Worm (Caenorhabditis elegans) whole organism, L4 larva: Measurements from ENCODE around the gene M02D8.7.

Source experiments
- R02D3.7 ChIP-seq: fragments of 150-350 bp; sonication (generic microtip); optimal IDR thresholded peaks from 3 replicates; lab custom pipeline; 2014; ENCODE audit warnings: missing biosample characterization, missing genetic modification characterization
- aha-1 ChIP-seq: fragments of 150-350 bp; peaks from one replicate; lab custom pipeline; 2014; ENCODE audit warnings: missing biosample characterization, missing genetic modification characterization
- ceh-82 ChIP-seq: sonication (generic microtip); optimal IDR thresholded peaks from 2 replicates; lab custom pipeline; 2017; ENCODE audit warnings: missing biosample characterization, missing genetic modification characterization
- ces-1 ChIP-seq: fragments of 150-350 bp; sonication (generic microtip); optimal IDR thresholded peaks from 4 replicates; lab custom pipeline; 2014; ENCODE audit warnings: missing biosample characterization, missing genetic modification reagents, missing genetic modification characterization
- fos-1 ChIP-seq: fragments of 150-350 bp; optimal IDR thresholded peaks from 2 replicates; lab custom pipeline; 2014; ENCODE audit warnings: missing biosample characterization, missing genetic modification characterization
- lin-13 ChIP-seq: fragments of 150-350 bp; optimal IDR thresholded peaks from 2 replicates; lab custom pipeline; 2014; ENCODE audit warnings: missing biosample characterization, missing genetic modification reagents, missing genetic modification characterization
- lsy-2 ChIP-seq, 2 experiments: fragments of 150-350 bp in 1 of 2; sonication (generic microtip) in 1 of 2; optimal IDR thresholded peaks; 2 replicates each; lab custom pipeline; 2014 to 2017; ENCODE audit warnings: missing biosample characterization in 2 of 2, missing genetic modification characterization in 2 of 2
- pha-4 ChIP-seq, 2 experiments: fragments of 150-350 bp in 1 of 2; fragments of 200-800 bp in 1 of 2; sonication (Bioruptor generic) in 1 of 2; IDR thresholded peaks in 1 of 2; optimal IDR thresholded peaks in 1 of 2; 2 replicates each; pipeline versions ENCODE4 v1.3.6 to Lab custom; 2014 to 2022; ENCODE audit warnings: missing genetic modification characterization in 2 of 2, missing genetic modification reagents in 2 of 2, missing biosample characterization in 1 of 2, missing compliant biosample characterization in 1 of 2

DNA sequence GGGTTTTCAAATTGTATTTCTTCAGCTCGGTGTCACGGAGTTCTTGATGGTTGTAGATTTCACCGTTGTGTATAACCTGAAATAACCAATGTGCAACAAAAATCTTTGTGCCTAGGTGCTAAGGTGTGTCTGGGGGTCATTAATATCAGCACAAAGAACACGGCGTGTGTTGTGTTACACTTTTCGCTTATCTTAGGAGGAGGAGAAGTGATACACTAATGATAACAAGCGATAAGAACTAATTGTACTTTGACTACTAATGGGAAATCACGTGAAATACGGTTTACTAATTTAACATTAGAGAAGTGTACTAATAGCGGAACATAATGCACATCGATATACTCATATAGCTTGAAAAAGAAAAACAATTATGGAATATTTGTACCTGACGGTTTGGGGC is 7.4 kb upstream of the M02D8.7 start:
- TF ChIP-seq ceh-82 (tag; lab: Kevin White, UChicago) (no peak), ces-1 (GFP tag; lab: Kevin White, UChicago) (no peak), lsy-2 (tag; optimal IDR thresholded peaks at IDR 0.05; lab: Kevin White, UChicago) (peak in 1 of 2 experiments; percentile 25), lin-13 (GFP tag; lab: Kevin White, UChicago) (no peak), aha-1 (tag; lab: Kevin White, UChicago) (no peak), R02D3.7 (tag; lab: Kevin White, UChicago) (no peak), fos-1 (tag; lab: Kevin White, UChicago) (no peak), pha-4 (GFP tag; IDR thresholded peaks at IDR 0.05; lab: Robert Waterston, UW) (no peak), pha-4 (tag; optimal IDR thresholded peaks at IDR 0.05; lab: Kevin White, UChicago) (no peak)
